Worm (Caenorhabditis elegans) whole organism, L2 larva: ENCODE measurements around the gene R09E10.6.

Experiments used
- C34F6.9 ChIP-seq: fragments of 150-350 bp; optimal IDR thresholded peaks from 2 replicates; lab custom pipeline; 2014; ENCODE audit warnings: missing biosample characterization, missing genetic modification characterization
- Y55F3AM.14 ChIP-seq: fragments of 200-800 bp; sonication (Bioruptor generic); optimal IDR thresholded peaks from 2 replicates; lab custom pipeline; 2018; ENCODE audit warnings: mild to moderate bottlenecking, missing genetic modification characterization, missing compliant biosample characterization
- alr-1 ChIP-seq: fragments of 150-350 bp; optimal IDR thresholded peaks from 2 replicates; lab custom pipeline; 2014; ENCODE audit warnings: missing biosample characterization, missing genetic modification characterization
- aly-2 ChIP-seq: fragments of 150-350 bp; optimal IDR thresholded peaks from 2 replicates; lab custom pipeline; 2014; ENCODE audit warnings: missing biosample characterization, missing genetic modification characterization
- blmp-1 ChIP-seq: sonication (generic microtip); optimal IDR thresholded peaks from 2 replicates; lab custom pipeline; 2017; ENCODE audit warnings: missing genetic modification characterization, mild to moderate bottlenecking, missing compliant biosample characterization, antibody characterized with exemption, moderate library complexity; ENCODE audit not compliant: insufficient read depth
- ceh-82 ChIP-seq: fragments of 150-350 bp; optimal IDR thresholded peaks from 2 replicates; lab custom pipeline; 2014; ENCODE audit warnings: missing biosample characterization, missing genetic modification characterization
- crh-2 ChIP-seq: sonication (generic microtip); optimal IDR thresholded peaks from 2 replicates; lab custom pipeline; 2017; ENCODE audit warnings: missing biosample characterization, missing genetic modification characterization
- dmd-4 ChIP-seq: sonication (generic microtip); optimal IDR thresholded peaks from 2 replicates; lab custom pipeline; 2017; ENCODE audit warnings: missing biosample characterization, missing genetic modification characterization
- elt-1 ChIP-seq: fragments of 150-350 bp; optimal IDR thresholded peaks from 2 replicates; lab custom pipeline; 2014; ENCODE audit warnings: missing biosample characterization, missing genetic modification characterization
- elt-3 ChIP-seq: sonication (generic microtip); optimal IDR thresholded peaks from 2 replicates; lab custom pipeline; 2017; ENCODE audit warnings: missing biosample characterization, missing genetic modification characterization
- fos-1 ChIP-seq: fragments of 150-350 bp; optimal IDR thresholded peaks from 2 replicates; lab custom pipeline; 2014; ENCODE audit warnings: missing biosample characterization, missing genetic modification characterization
- gmeb-1 ChIP-seq: fragments of 150-350 bp; optimal IDR thresholded peaks from 2 replicates; lab custom pipeline; 2014; ENCODE audit warnings: missing biosample characterization, missing genetic modification characterization
- lsy-2 ChIP-seq, 2 experiments: fragments of 150-350 bp in 1 of 2; sonication (generic microtip) in 1 of 2; optimal IDR thresholded peaks; 2 replicates each; lab custom pipeline; 2014 to 2017; ENCODE audit warnings: missing biosample characterization in 2 of 2, missing genetic modification characterization in 2 of 2
- mbf-1 ChIP-seq: sonication (generic microtip); optimal IDR thresholded peaks from 2 replicates; lab custom pipeline; 2017; ENCODE audit warnings: missing biosample characterization, missing genetic modification characterization
- mdl-1 ChIP-seq, 2 experiments: fragments of 150-350 bp in 1 of 2; sonication (generic microtip) in 1 of 2; optimal IDR thresholded peaks; 2 replicates each; lab custom pipeline; 2017; ENCODE audit warnings: missing biosample characterization in 2 of 2, missing genetic modification characterization in 2 of 2
- nhr-11 ChIP-seq: fragments of 150-350 bp; optimal IDR thresholded peaks from 2 replicates; lab custom pipeline; 2014; ENCODE audit warnings: missing biosample characterization, missing genetic modification characterization
- nhr-21 ChIP-seq: fragments of 150-350 bp; optimal IDR thresholded peaks from 2 replicates; lab custom pipeline; 2014; ENCODE audit warnings: missing biosample characterization, missing genetic modification characterization
- nhr-23 ChIP-seq: fragments of 150-350 bp; optimal IDR thresholded peaks from 2 replicates; lab custom pipeline; 2014; ENCODE audit warnings: missing biosample characterization, missing genetic modification reagents, missing genetic modification characterization
- nhr-25 ChIP-seq: fragments of 150-350 bp; sonication (generic microtip); optimal IDR thresholded peaks from 3 replicates; lab custom pipeline; 2014; ENCODE audit warnings: missing biosample characterization, missing genetic modification characterization
- nhr-6 ChIP-seq: fragments of 150-350 bp; optimal IDR thresholded peaks from 2 replicates; lab custom pipeline; 2014; ENCODE audit warnings: missing biosample characterization, missing genetic modification characterization
- nhr-77 ChIP-seq: fragments of 150-350 bp; optimal IDR thresholded peaks from 2 replicates; lab custom pipeline; 2014; ENCODE audit warnings: missing biosample characterization, missing genetic modification characterization
- peb-1 ChIP-seq: fragments of 150-350 bp; optimal IDR thresholded peaks from 2 replicates; lab custom pipeline; 2014; ENCODE audit warnings: missing biosample characterization, missing genetic modification characterization
- skn-1 ChIP-seq: sonication (generic microtip); optimal IDR thresholded peaks from 2 replicates; lab custom pipeline; 2017; ENCODE audit warnings: missing biosample characterization, missing genetic modification characterization
- sma-3 ChIP-seq: sonication (generic microtip); optimal IDR thresholded peaks from 2 replicates; lab custom pipeline; 2016; ENCODE audit warnings: missing genetic modification reagents, missing genetic modification characterization, missing compliant biosample characterization
- sma-9 ChIP-seq, 2 experiments: fragments of 150-350 bp in 1 of 2; sonication (generic microtip) in 1 of 2; optimal IDR thresholded peaks; 2 replicates each; lab custom pipeline; 2014 to 2016; ENCODE audit warnings: missing genetic modification characterization in 2 of 2, mild to moderate bottlenecking in 1 of 2, missing biosample characterization in 1 of 2, missing compliant biosample characterization in 1 of 2, missing genetic modification reagents in 1 of 2, moderate library complexity in 1 of 2
- snpc-4 ChIP-seq: fragments of 150-350 bp; optimal IDR thresholded peaks from 2 replicates; lab custom pipeline; 2014; ENCODE audit warnings: missing biosample characterization, missing genetic modification characterization
- unc-55 ChIP-seq: fragments of 150-350 bp; sonication (generic microtip); optimal IDR thresholded peaks from 3 replicates; lab custom pipeline; 2014; ENCODE audit warnings: missing biosample characterization, missing genetic modification reagents, missing genetic modification characterization
- unc-62 ChIP-seq: fragments of 150-350 bp; optimal IDR thresholded peaks from 2 replicates; lab custom pipeline; 2014; ENCODE audit warnings: missing biosample characterization, missing genetic modification reagents, missing genetic modification characterization
- zag-1 ChIP-seq: fragments of 150-350 bp; optimal IDR thresholded peaks from 2 replicates; lab custom pipeline; 2014; ENCODE audit warnings: missing biosample characterization, missing genetic modification characterization

R09E10.6 gene

DNA sequence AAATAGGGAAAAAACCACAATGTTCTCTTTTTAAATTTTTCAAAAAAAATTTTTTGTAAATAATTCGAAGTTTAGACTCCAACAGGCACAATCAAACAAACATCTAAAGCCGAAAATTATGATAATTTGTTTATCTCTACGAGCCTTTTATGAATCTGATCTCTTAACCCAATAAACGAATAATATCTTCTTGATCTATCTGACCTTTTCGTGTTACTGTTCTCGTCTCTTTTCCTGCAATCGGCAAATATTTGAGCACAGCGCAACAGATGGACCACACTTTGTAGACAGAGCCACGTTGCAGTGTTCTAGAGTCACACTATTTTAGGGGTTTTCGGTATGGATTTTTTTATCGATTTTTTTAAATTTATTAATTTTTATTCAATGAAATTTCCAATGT, 42.2 kb downstream of the R09E10.6 start:
- TF ChIP-seq dmd-4 (no peak), unc-55 (GFP tag; lab: Kevin White, UChicago) (no peak), Y55F3AM.14 (GFP tag; lab: Kevin White, UChicago) (no peak), nhr-25 (tag; lab: Kevin White, UChicago) (no peak), mbf-1 (tag; lab: Kevin White, UChicago) (no peak), ceh-82 (tag; lab: Kevin White, UChicago) (no peak), mdl-1 (tag; optimal IDR thresholded peaks at IDR 0.05; lab: Kevin White, UChicago) (no peak), zag-1 (tag; lab: Kevin White, UChicago) (no peak), snpc-4 (tag; lab: Kevin White, UChicago) (no peak), nhr-77 (tag; lab: Kevin White, UChicago) (no peak), skn-1 (no peak), unc-62 (GFP tag; lab: Kevin White, UChicago) (no peak)

DNA sequence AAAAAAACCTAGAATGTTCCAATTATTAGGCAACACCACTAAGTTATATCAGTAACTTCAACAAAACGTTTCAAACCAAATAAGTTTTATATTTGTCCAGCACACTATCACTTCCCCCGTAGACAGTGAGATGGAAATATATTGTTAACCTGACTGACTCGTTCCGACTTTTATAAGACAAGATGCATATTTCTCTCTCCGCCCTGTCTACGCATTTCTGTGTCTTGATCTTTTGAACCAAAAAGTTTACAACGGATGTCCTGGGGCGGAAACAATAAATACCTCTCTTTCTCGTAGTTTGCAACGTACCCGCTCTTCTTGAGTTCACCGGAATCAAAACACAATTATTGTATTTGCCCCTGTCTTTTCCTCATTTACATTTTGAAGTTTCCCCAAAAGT, 42.7 kb downstream of the R09E10.6 start:
- TF ChIP-seq crh-2 (tag; lab: Kevin White, UChicago), result peak; percentile 24
- TF ChIP-seq nhr-11, result no peak
- TF ChIP-seq unc-62 (GFP tag; lab: Kevin White, UChicago), result no peak
- no peak for TF ChIP-seq gmeb-1 (tag; lab: Kevin White, UChicago)
- peak; percentile 8 for TF ChIP-seq nhr-21 (tag; lab: Kevin White, UChicago)
- TF ChIP-seq aly-2 (tag; lab: Kevin White, UChicago), result no peak
- TF ChIP-seq mbf-1 (tag; lab: Kevin White, UChicago), result no peak
- TF ChIP-seq elt-1 (tag; lab: Kevin White, UChicago), result no peak
- no peak for TF ChIP-seq alr-1 (tag; lab: Kevin White, UChicago)
- peak; percentile 30 for TF ChIP-seq sma-9 (GFP tag; optimal IDR thresholded peaks at IDR 0.05; lab: Kevin White, UChicago)
- TF ChIP-seq sma-9 (tag; optimal IDR thresholded peaks at IDR 0.05; lab: Kevin White, UChicago), result no peak
- no peak for TF ChIP-seq nhr-6 (tag; lab: Kevin White, UChicago)
- no peak for TF ChIP-seq elt-3 (tag; lab: Kevin White, UChicago)

- TF ChIP-seq gmeb-1 (tag; lab: Kevin White, UChicago) (peak; percentile 21), blmp-1 (no peak), crh-2 (tag; lab: Kevin White, UChicago) (peak; percentile 60), sma-3 (GFP tag; lab: Kevin White, UChicago) (peak; percentile 61), sma-9 (GFP tag; optimal IDR thresholded peaks at IDR 0.05; lab: Kevin White, UChicago) (peak; percentile 81), sma-9 (tag; optimal IDR thresholded peaks at IDR 0.05; lab: Kevin White, UChicago) (no peak)
Observed at ce11 chrIV:10250577-10251075, 43.3 kb downstream of the R09E10.6 start, which contains the start of gene daf-14. daf-14 (plus strand) TSS chrIV:10250627.

- TF ChIP-seq peb-1 (tag; lab: Kevin White, UChicago), result no peak
- TF ChIP-seq nhr-25 (tag; lab: Kevin White, UChicago), result peak; percentile 45
- no peak for TF ChIP-seq gmeb-1 (tag; lab: Kevin White, UChicago)
- no peak for TF ChIP-seq alr-1 (tag; lab: Kevin White, UChicago)
- peak; percentile 26 for TF ChIP-seq sma-3 (GFP tag; lab: Kevin White, UChicago)
- no peak for TF ChIP-seq C34F6.9 (tag; lab: Kevin White, UChicago)
- peak in 1 of 2 experiments; percentile 36 for TF ChIP-seq lsy-2 (tag; optimal IDR thresholded peaks at IDR 0.05; lab: Kevin White, UChicago)
- TF ChIP-seq crh-2 (tag; lab: Kevin White, UChicago), result peak; percentile 61
- TF ChIP-seq blmp-1, result peak; percentile 77
- no peak for TF ChIP-seq snpc-4 (tag; lab: Kevin White, UChicago)
- no peak for TF ChIP-seq mbf-1 (tag; lab: Kevin White, UChicago)
Observed at ce11 chrIV:10245666-10246210, 48.2 kb downstream of the R09E10.6 start, which contains the start of gene F01G10.10. F01G10.10 (plus strand) TSS chrIV:10246160.

DNA sequence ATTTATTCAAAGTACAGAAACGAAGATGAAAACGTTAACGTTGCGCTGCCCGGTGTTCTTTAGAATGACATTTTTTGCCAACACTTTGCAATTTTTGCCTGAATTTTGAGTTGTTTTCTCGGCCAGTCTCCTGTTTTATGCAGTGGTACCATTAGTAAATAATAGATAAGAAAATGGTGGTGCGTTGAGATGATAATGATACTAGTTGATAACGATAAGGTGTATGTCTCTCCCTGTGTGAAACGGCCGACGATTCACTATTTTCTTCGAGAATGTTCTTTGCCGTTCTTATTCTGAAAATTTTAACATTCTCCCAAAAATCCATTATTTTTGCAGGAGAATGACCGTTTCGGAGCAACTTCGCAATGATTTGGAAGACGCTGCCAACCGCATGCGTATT, 50.7 kb downstream of the R09E10.6 start, which contains the start of gene tkt-1:
tkt-1 (plus strand) TSS at position 337 of the 400 bp plus-strand sequence.
- TF ChIP-seq sma-9 (GFP tag; optimal IDR thresholded peaks at IDR 0.05; lab: Kevin White, UChicago), result peak; percentile 28
- no peak for TF ChIP-seq sma-9 (tag; optimal IDR thresholded peaks at IDR 0.05; lab: Kevin White, UChicago)
- TF ChIP-seq C34F6.9 (tag; lab: Kevin White, UChicago), result no peak
- no peak for TF ChIP-seq nhr-23
- peak; percentile 79 for TF ChIP-seq fos-1 (tag; lab: Kevin White, UChicago)
- peak; percentile 81 for TF ChIP-seq crh-2 (tag; lab: Kevin White, UChicago)
